Worm (Caenorhabditis elegans): ENCODE data around the gene F46C5.7.

DNA sequence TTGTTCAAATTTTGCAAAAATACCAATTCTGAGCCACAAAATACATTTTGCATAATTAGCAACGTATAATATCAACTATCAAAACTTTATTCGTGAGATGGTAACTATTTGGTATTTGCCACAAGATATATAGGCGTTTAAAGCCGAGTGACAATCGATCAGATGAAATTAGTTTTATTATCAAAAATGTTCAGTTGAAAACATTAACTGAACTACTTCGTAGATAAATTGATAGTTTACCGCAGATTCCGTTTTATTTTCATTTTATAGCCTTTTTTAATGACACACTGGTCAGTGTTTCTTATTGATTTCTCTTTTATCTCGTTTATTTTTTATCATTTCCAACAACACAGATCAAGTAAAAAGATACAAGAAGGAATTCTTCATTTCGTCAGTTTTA, 21.9 kb upstream of the F46C5.7 start:
- TF ChIP-seq F13C5.2 (tag; optimal IDR thresholded peaks at IDR 0.05) (no peak), ets-7 (tag; optimal IDR thresholded peaks at IDR 0.05) (no peak), hmbx-1 (tag; optimal IDR thresholded peaks at IDR 0.05) (no peak), hnd-1 (tag; optimal IDR thresholded peaks at IDR 0.05) (no peak), ama-1 (optimal IDR thresholded peaks at IDR 0.05) (no peak), scrt-1 (GFP tag; IDR thresholded peaks at IDR 0.05) (no peak), aly-1 (tag; optimal IDR thresholded peaks at IDR 0.05) (no peak)
